Worm (Caenorhabditis elegans): ENCODE data around the gene rpl-7A.

DNA sequence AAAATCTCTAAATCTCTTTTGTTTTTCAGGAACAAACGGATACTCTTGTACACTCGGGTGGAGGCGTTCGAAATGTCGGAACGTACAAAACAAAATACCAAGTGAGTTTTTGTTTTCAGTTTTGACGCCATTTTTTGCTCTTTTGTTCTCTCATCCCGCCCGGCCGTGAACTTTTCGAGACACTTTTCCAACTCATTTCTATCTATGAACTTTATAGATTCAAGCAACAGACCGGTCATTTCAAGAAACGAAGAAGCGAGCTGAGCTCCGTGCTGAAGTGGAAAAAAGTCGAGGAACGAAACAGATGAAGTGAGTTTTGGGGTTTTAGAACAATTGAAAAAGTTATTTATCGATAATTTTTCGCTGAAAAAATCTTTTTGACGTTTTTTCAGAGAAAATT lies 20.1 kb upstream of the rpl-7A start:
- TF ChIP-seq irx-1 (tag; optimal IDR thresholded peaks at IDR 0.05) (no peak), ceh-82 (tag; optimal IDR thresholded peaks at IDR 0.05) (no peak), aly-2 (tag; optimal IDR thresholded peaks at IDR 0.05) (no peak), ama-1 (optimal IDR thresholded peaks at IDR 0.05) (no peak), lin-14 (GFP tag; optimal IDR thresholded peaks at IDR 0.05) (no peak), mep-1 (tag; optimal IDR thresholded peaks at IDR 0.05) (no peak), lsy-2 (tag; optimal IDR thresholded peaks at IDR 0.05) (no peak), sox-4 (tag; optimal IDR thresholded peaks at IDR 0.05) (no peak), nhr-28 (tag; optimal IDR thresholded peaks at IDR 0.05) (no peak), zag-1 (tag; optimal IDR thresholded peaks at IDR 0.05) (no peak), unc-130 (tag; optimal IDR thresholded peaks at IDR 0.05) (no peak), lin-15B (tag; optimal IDR thresholded peaks at IDR 0.05) (no peak)

All from whole organism, L1 larva.